Fruit fly (Drosophila melanogaster) Kc167 (cell line): ENCODE measurements around the gene CG11703.

Experiments
- Myc ChIP-seq: fragments of >200 bp; optimal IDR thresholded peaks from 2 replicates; lab custom pipeline; 2017; ENCODE audit warnings: missing external identifiers
- Sin3A ChIP-seq: fragments of >200 bp; optimal IDR thresholded peaks from 2 replicates; lab custom pipeline; 2018; ENCODE audit warnings: missing external identifiers
- h ChIP-seq: fragments of >200 bp; optimal IDR thresholded peaks from 3 replicates; lab custom pipeline; 2018; ENCODE audit warnings: missing external identifiers
- insv ChIP-seq: fragments of >200 bp; optimal IDR thresholded peaks from 3 replicates; lab custom pipeline; 2018; ENCODE audit warnings: missing external identifiers
- ttk ChIP-seq: sonication (Bioruptor generic); optimal IDR thresholded peaks from 2 replicates; lab custom pipeline; 2017; ENCODE audit warnings: missing external identifiers

Gene CG11703

dm6 chr3R:19181214-19181613 is 46.8 kb downstream of the CG11703 start:
- TF ChIP-seq Sin3A (lab: Kevin White, UChicago), result no peak
- TF ChIP-seq Myc, result no peak
- TF ChIP-seq insv, result no peak
- TF ChIP-seq h (lab: Kevin White, UChicago), result no peak
- TF ChIP-seq ttk (lab: Kevin White, UChicago), result no peak

dm6 chr3R:19180263-19180893 is 47.6 kb downstream of the CG11703 start, which contains the start of the genes CG5555 and myd:
CG5555 (minus strand) TSS chr3R:19180538.
myd (plus strand) TSS chr3R:19180659.
- no peak for TF ChIP-seq Sin3A (lab: Kevin White, UChicago)
